Worm (Caenorhabditis elegans) whole organism, L1 larva: Measurements from ENCODE around the gene snf-7.

Experiments used
- C04F5.9 ChIP-seq: sonication (generic microtip); optimal IDR thresholded peaks from 2 replicates; lab custom pipeline; 2016; ENCODE audit warnings: missing genetic modification characterization, missing compliant biosample characterization
- F16B12.6 ChIP-seq: fragments of 150-350 bp; optimal IDR thresholded peaks from 2 replicates; lab custom pipeline; 2014; ENCODE audit warnings: missing biosample characterization, missing genetic modification characterization
- alr-1 ChIP-seq: fragments of 200-800 bp; sonication (Bioruptor generic); optimal IDR thresholded peaks from 2 replicates; lab custom pipeline; 2018; ENCODE audit warnings: borderline replicate concordance, mild to moderate bottlenecking, missing genetic modification characterization, missing compliant biosample characterization
- aly-2 ChIP-seq: fragments of 150-350 bp; optimal IDR thresholded peaks from 2 replicates; lab custom pipeline; 2014; ENCODE audit warnings: missing biosample characterization, missing genetic modification characterization
- ama-1 ChIP-seq: fragments of 150-350 bp; optimal IDR thresholded peaks from 2 replicates; lab custom pipeline; 2014
- blmp-1 ChIP-seq: fragments of 150-350 bp; optimal IDR thresholded peaks from 2 replicates; lab custom pipeline; 2014; ENCODE audit warnings: missing biosample characterization, missing genetic modification characterization
- ceh-82 ChIP-seq, 3 experiments: fragments of 150-350 bp in 1 of 3; sonication (generic microtip) in 2 of 3; optimal IDR thresholded peaks; 2 replicates each; lab custom pipeline; 2014 to 2017; ENCODE audit warnings: missing biosample characterization in 3 of 3, missing genetic modification characterization in 3 of 3
- dpl-1 ChIP-seq, 3 experiments: fragments of 150-350 bp in 2 of 3; sonication (generic microtip) in 1 of 3; optimal IDR thresholded peaks; 2 replicates each; lab custom pipeline; 2014 to 2017; ENCODE audit warnings: missing biosample characterization in 3 of 3, missing genetic modification characterization in 3 of 3, missing genetic modification reagents in 3 of 3
- efl-1 ChIP-seq, 4 experiments: fragments of 150-350 bp; optimal IDR thresholded peaks in 3 of 4; peaks in 1 of 4; 1 replicate in 1 of 4; 2 replicates in 3 of 4; lab custom pipeline; 2014; ENCODE audit warnings: missing biosample characterization in 2 of 4, missing genetic modification characterization in 2 of 4, missing genetic modification reagents in 2 of 4
- elt-2 ChIP-seq: sonication (generic microtip); optimal IDR thresholded peaks from 2 replicates; lab custom pipeline; 2016; ENCODE audit warnings: missing genetic modification characterization, mild to moderate bottlenecking, inconsistent platforms, missing compliant biosample characterization, missing genetic modification reagents
- elt-3 ChIP-seq, 6 experiments: fragments of 150-350 bp in 1 of 6; sonication (generic microtip); optimal IDR thresholded peaks; 2 replicates each; lab custom pipeline; 2017 to 2018; ENCODE audit warnings: missing biosample characterization in 6 of 6, missing genetic modification characterization in 6 of 6, inconsistent platforms in 1 of 6
- fkh-8 ChIP-seq: sonication (generic microtip); optimal IDR thresholded peaks from 2 replicates; lab custom pipeline; 2016; ENCODE audit warnings: mild to moderate bottlenecking, missing genetic modification characterization, missing compliant biosample characterization
- irx-1 ChIP-seq: sonication (generic microtip); optimal IDR thresholded peaks from 2 replicates; lab custom pipeline; 2016; ENCODE audit warnings: missing genetic modification characterization, missing compliant biosample characterization
- isw-1 ChIP-seq: fragments of 200-800 bp; sonication (Bioruptor generic); IDR thresholded peaks from 2 replicates; pipeline ENCODE4 v1.3.6; 2022; ENCODE audit warnings: missing genetic modification characterization, missing compliant biosample characterization
- lin-14 ChIP-seq: fragments of 200-800 bp; sonication (Bioruptor generic); optimal IDR thresholded peaks from 2 replicates; lab custom pipeline; 2018; ENCODE audit warnings: mild to moderate bottlenecking, missing genetic modification characterization, moderate library complexity, missing compliant biosample characterization
- lin-15B ChIP-seq: fragments of 150-350 bp; sonication (generic microtip); optimal IDR thresholded peaks from 3 replicates; lab custom pipeline; 2014; ENCODE audit warnings: missing biosample characterization, missing genetic modification characterization
- lin-35 ChIP-seq, 2 experiments: fragments of 150-350 bp; optimal IDR thresholded peaks; 2 replicates each; lab custom pipeline; 2014; ENCODE audit warnings: missing biosample characterization in 2 of 2, missing genetic modification characterization in 2 of 2, missing genetic modification reagents in 2 of 2
- lsy-2 ChIP-seq, 2 experiments: fragments of 150-350 bp; optimal IDR thresholded peaks; 2 replicates each; lab custom pipeline; 2014; ENCODE audit warnings: missing biosample characterization in 2 of 2, missing genetic modification characterization in 2 of 2
- nhr-11 ChIP-seq: fragments of 150-350 bp; optimal IDR thresholded peaks from 2 replicates; lab custom pipeline; 2014; ENCODE audit warnings: missing biosample characterization, missing genetic modification characterization
- nhr-19 ChIP-seq: fragments of 200-800 bp; sonication (Bioruptor generic); conservative IDR thresholded peaks from 2 replicates; pipeline ENCODE4 v1.3.6; 2022; ENCODE audit warnings: missing genetic modification characterization, missing compliant biosample characterization
- nhr-76 ChIP-seq: sonication (generic microtip); optimal IDR thresholded peaks from 2 replicates; lab custom pipeline; 2017; ENCODE audit warnings: missing biosample characterization, missing genetic modification characterization
- nhr-84 ChIP-seq: sonication (generic microtip); optimal IDR thresholded peaks from 2 replicates; lab custom pipeline; 2017; ENCODE audit warnings: missing biosample characterization, missing genetic modification characterization
- nhr-85 ChIP-seq: sonication (generic microtip); peaks from one replicate; lab custom pipeline; 2016; ENCODE audit warnings: missing genetic modification characterization, inconsistent platforms, missing compliant biosample characterization
- nhr-90 ChIP-seq: sonication (generic microtip); optimal IDR thresholded peaks from 2 replicates; lab custom pipeline; 2016; ENCODE audit warnings: mild to moderate bottlenecking, missing genetic modification characterization, missing compliant biosample characterization; ENCODE audit not compliant: poor library complexity
- pag-3 ChIP-seq: sonication (generic microtip); optimal IDR thresholded peaks from 2 replicates; lab custom pipeline; 2017; ENCODE audit warnings: missing genetic modification characterization, mild to moderate bottlenecking, missing compliant biosample characterization, antibody characterized with exemption, borderline replicate concordance; ENCODE audit not compliant: insufficient read depth
- rnt-1 ChIP-seq: sonication (generic microtip); optimal IDR thresholded peaks from 2 replicates; lab custom pipeline; 2016; ENCODE audit warnings: mild to moderate bottlenecking, missing genetic modification characterization, moderate library complexity, missing compliant biosample characterization
- snpc-4 ChIP-seq: fragments of 150-350 bp; optimal IDR thresholded peaks from 2 replicates; lab custom pipeline; 2014; ENCODE audit warnings: missing biosample characterization, missing genetic modification characterization
- snu-23 ChIP-seq: sonication (generic microtip); optimal IDR thresholded peaks from 2 replicates; lab custom pipeline; 2016; ENCODE audit warnings: missing genetic modification characterization, missing compliant biosample characterization
- sptf-1 ChIP-seq: fragments of 150-350 bp; optimal IDR thresholded peaks from 2 replicates; lab custom pipeline; 2014; ENCODE audit warnings: missing biosample characterization, missing genetic modification characterization
- tbx-2 ChIP-seq: sonication (generic microtip); optimal IDR thresholded peaks from 2 replicates; lab custom pipeline; 2016; ENCODE audit warnings: missing genetic modification characterization, missing compliant biosample characterization
- tlp-1 ChIP-seq: fragments of 150-350 bp; optimal IDR thresholded peaks from 2 replicates; lab custom pipeline; 2014; ENCODE audit warnings: missing biosample characterization, missing genetic modification characterization
- unc-30 ChIP-seq: sonication (generic microtip); optimal IDR thresholded peaks from 2 replicates; lab custom pipeline; 2017; ENCODE audit warnings: missing biosample characterization, missing genetic modification characterization
- unc-62 ChIP-seq: fragments of 150-350 bp; optimal IDR thresholded peaks from 2 replicates; lab custom pipeline; 2014; ENCODE audit warnings: missing biosample characterization, missing genetic modification reagents, missing genetic modification characterization
- unc-98 ChIP-seq: fragments of 200-800 bp; sonication (Bioruptor generic); IDR thresholded peaks from 2 replicates; pipeline ENCODE4 v1.3.6; 2022; ENCODE audit warnings: missing genetic modification characterization, missing compliant biosample characterization
- xbp-1 ChIP-seq: sonication (generic microtip); optimal IDR thresholded peaks from 2 replicates; lab custom pipeline; 2016; ENCODE audit warnings: missing genetic modification characterization, missing compliant biosample characterization
- ztf-4 ChIP-seq: fragments of 150-350 bp; optimal IDR thresholded peaks from 2 replicates; lab custom pipeline; 2014; ENCODE audit warnings: missing biosample characterization, missing genetic modification characterization

snf-7 gene

DNA sequence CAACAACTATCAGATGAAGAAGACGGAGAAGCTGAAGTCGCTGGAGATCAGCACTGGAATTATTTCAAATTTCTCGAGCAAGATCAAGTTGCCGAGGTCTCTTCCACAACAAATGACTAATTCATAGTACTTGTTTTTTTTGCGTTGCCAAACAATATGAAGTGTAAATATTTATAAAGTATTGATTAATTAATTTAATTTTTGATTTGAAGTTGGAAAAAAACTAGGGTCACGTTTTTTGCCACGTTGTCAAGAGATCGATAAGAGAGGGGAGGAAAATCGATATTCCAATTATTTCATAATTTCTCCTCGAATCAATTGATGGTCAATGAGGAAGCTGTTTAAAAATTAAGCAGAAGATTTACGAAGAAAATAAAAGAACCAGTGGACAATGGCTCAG lies at the start of gene snf-7:
snf-7 (plus strand) TSS at position 301 of the 400 bp plus-strand sequence.
- no peak for TF ChIP-seq lin-15B
- no peak for TF ChIP-seq nhr-84 (tag; lab: Kevin White, UChicago)
- no peak for TF ChIP-seq C04F5.9 (tag; lab: Kevin White, UChicago)
- no peak for TF ChIP-seq unc-98
- TF ChIP-seq irx-1 (tag; lab: Kevin White, UChicago) = no peak

DNA sequence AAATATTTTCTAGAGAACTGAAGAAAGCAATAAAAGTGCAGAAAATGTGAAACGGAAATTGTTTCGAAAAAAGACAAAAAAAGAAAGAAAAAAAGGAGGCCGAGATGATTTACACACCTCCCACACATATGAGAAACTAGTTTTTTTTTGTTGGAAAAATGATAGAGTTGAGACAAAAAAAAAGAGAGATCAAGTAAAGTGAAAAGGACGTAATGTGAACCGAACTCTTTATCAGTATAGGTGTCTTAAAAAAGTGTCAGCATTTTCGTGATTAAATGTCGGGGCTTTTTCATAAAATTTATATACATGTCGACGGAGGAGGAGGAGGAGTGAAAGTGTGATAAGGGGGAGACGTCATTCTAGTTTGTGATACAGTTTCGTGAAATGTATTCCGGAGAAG lies 46.0 kb upstream of the snf-7 start:
- TF ChIP-seq nhr-76 (tag; lab: Kevin White, UChicago) (no peak), alr-1 (tag; lab: Kevin White, UChicago) (no peak), lin-35 (GFP tag; optimal IDR thresholded peaks at IDR 0.05; lab: Kevin White, UChicago) (peak in 1 of 2 experiments; percentile 0), elt-2 (tag; lab: Kevin White, UChicago) (peak; percentile 63), lin-15B (no peak), lin-14 (no peak), pag-3 (tag; lab: Kevin White, UChicago) (no peak), efl-1 (optimal IDR thresholded peaks at IDR 0.05; lab: Kevin White, UChicago) (no peak), efl-1 (GFP tag; optimal IDR thresholded peaks at IDR 0.05 in 1 of 2; lab: Kevin White, UChicago) (peak in 1 of 2 experiments; percentile 77), nhr-90 (tag; lab: Kevin White, UChicago) (peak; percentile 9), fkh-8 (tag; lab: Kevin White, UChicago) (no peak), ceh-82 (tag; optimal IDR thresholded peaks at IDR 0.05; lab: Kevin White, UChicago) (no peak), nhr-11 (tag; lab: Kevin White, UChicago) (no peak), tlp-1 (tag; lab: Kevin White, UChicago) (no peak), blmp-1 (tag; lab: Kevin White, UChicago) (peak; percentile 21), ztf-4 (tag; lab: Kevin White, UChicago) (no peak), nhr-85 (tag; lab: Kevin White, UChicago) (peak; percentile 18), dpl-1 (GFP tag; optimal IDR thresholded peaks at IDR 0.05; lab: Kevin White, UChicago) (no peak), xbp-1 (tag; lab: Kevin White, UChicago) (no peak), elt-3 (tag; optimal IDR thresholded peaks at IDR 0.05; lab: Kevin White, UChicago) (peak in 1 of 6 experiments; percentile 2)

ce11 chrIII:12960705-12961104 lies 44.6 kb upstream of the snf-7 start:
- no peak for TF ChIP-seq snpc-4 (tag; lab: Kevin White, UChicago)
- TF ChIP-seq elt-2 (tag; lab: Kevin White, UChicago) = peak; percentile 53

ce11 chrIII:12966895-12967294 lies 38.4 kb upstream of the snf-7 start, which contains the start of gene ttm-1:
Gene ttm-1, minus strand, starts transcription at chrIII:12966995.
- no peak for TF ChIP-seq rnt-1 (tag; lab: Kevin White, UChicago)
- no peak for TF ChIP-seq ama-1 (lab: Kevin White, UChicago)
- no peak for TF ChIP-seq irx-1 (tag; lab: Kevin White, UChicago)
- no peak for TF ChIP-seq elt-3 (tag; optimal IDR thresholded peaks at IDR 0.05; lab: Kevin White, UChicago)
- TF ChIP-seq tbx-2 (tag; lab: Kevin White, UChicago) = no peak
- no peak for TF ChIP-seq unc-30
- TF ChIP-seq tlp-1 (tag; lab: Kevin White, UChicago) = no peak
- no peak for TF ChIP-seq sptf-1 (tag; lab: Kevin White, UChicago)
- no peak for TF ChIP-seq F16B12.6
- no peak for TF ChIP-seq blmp-1 (tag; lab: Kevin White, UChicago)
- TF ChIP-seq unc-62 (GFP tag; lab: Kevin White, UChicago) = no peak
- no peak for TF ChIP-seq ztf-4 (tag; lab: Kevin White, UChicago)
- no peak for TF ChIP-seq isw-1 (GFP tag; lab: Robert Waterston, UW)

- no peak for TF ChIP-seq aly-2 (tag; lab: Kevin White, UChicago)
- no peak for TF ChIP-seq nhr-19 (GFP tag; lab: Robert Waterston, UW)
- TF ChIP-seq lsy-2 (tag; optimal IDR thresholded peaks at IDR 0.05; lab: Kevin White, UChicago) = peak in 1 of 2 experiments; percentile 46
- TF ChIP-seq efl-1 (optimal IDR thresholded peaks at IDR 0.05; lab: Kevin White, UChicago) = no peak
- peak in 1 of 2 experiments; percentile 51 for TF ChIP-seq efl-1 (GFP tag; optimal IDR thresholded peaks at IDR 0.05 in 1 of 2; lab: Kevin White, UChicago)
- TF ChIP-seq snpc-4 (tag; lab: Kevin White, UChicago) = no peak
- TF ChIP-seq elt-2 (tag; lab: Kevin White, UChicago) = peak; percentile 52
- no peak for TF ChIP-seq dpl-1 (GFP tag; optimal IDR thresholded peaks at IDR 0.05; lab: Kevin White, UChicago)
- peak; percentile 1 for TF ChIP-seq snu-23
These were observed 37.7 kb upstream of the snf-7 start for ce11 chrIII:12967437-12968043.
